Worm (Caenorhabditis elegans) whole organism, L1 larva: ENCODE data around the gene F55A11.6.
A peak's percentile ranks its signal among the peaks of the same experiment; 100 is the strongest.

ENCODE experiments used
- C04F5.9 ChIP-seq: sonication (generic microtip); optimal IDR thresholded peaks from 2 replicates; lab custom pipeline; 2016; ENCODE audit warnings: missing genetic modification characterization, missing compliant biosample characterization
- Y116A8C.19 ChIP-seq: sonication (generic microtip); optimal IDR thresholded peaks from 2 replicates; lab custom pipeline; 2016; ENCODE audit warnings: missing compliant biosample characterization, missing genetic modification characterization, borderline replicate concordance
- aha-1 ChIP-seq: fragments of 150-350 bp; optimal IDR thresholded peaks from 2 replicates; lab custom pipeline; 2014; ENCODE audit warnings: missing biosample characterization, missing genetic modification characterization
- alr-1 ChIP-seq: fragments of 200-800 bp; sonication (Bioruptor generic); optimal IDR thresholded peaks from 2 replicates; lab custom pipeline; 2018; ENCODE audit warnings: borderline replicate concordance, mild to moderate bottlenecking, missing genetic modification characterization, missing compliant biosample characterization
- aly-2 ChIP-seq: fragments of 150-350 bp; optimal IDR thresholded peaks from 2 replicates; lab custom pipeline; 2014; ENCODE audit warnings: missing biosample characterization, missing genetic modification characterization
- ama-1 ChIP-seq: fragments of 150-350 bp; optimal IDR thresholded peaks from 2 replicates; lab custom pipeline; 2014
- blmp-1 ChIP-seq: fragments of 150-350 bp; optimal IDR thresholded peaks from 2 replicates; lab custom pipeline; 2014; ENCODE audit warnings: missing biosample characterization, missing genetic modification characterization
- ceh-82 ChIP-seq, 3 experiments: fragments of 150-350 bp in 1 of 3; sonication (generic microtip) in 2 of 3; optimal IDR thresholded peaks; 2 replicates each; lab custom pipeline; 2014 to 2017; ENCODE audit warnings: missing biosample characterization in 3 of 3, missing genetic modification characterization in 3 of 3
- ceh-88 ChIP-seq: fragments of 200-800 bp; sonication (Bioruptor generic); IDR thresholded peaks from 2 replicates; pipeline ENCODE4 v1.3.6; 2022; ENCODE audit warnings: missing genetic modification characterization, missing compliant biosample characterization
- ces-1 ChIP-seq: fragments of 150-350 bp; optimal IDR thresholded peaks from 2 replicates; lab custom pipeline; 2014; ENCODE audit warnings: missing biosample characterization, missing genetic modification reagents, missing genetic modification characterization
- dsc-1 ChIP-seq: sonication (generic microtip); optimal IDR thresholded peaks from 2 replicates; lab custom pipeline; 2016; ENCODE audit warnings: mild to moderate bottlenecking, missing genetic modification characterization, missing compliant biosample characterization
- efl-1 ChIP-seq, 4 experiments: fragments of 150-350 bp; optimal IDR thresholded peaks in 3 of 4; peaks in 1 of 4; 1 replicate in 1 of 4; 2 replicates in 3 of 4; lab custom pipeline; 2014; ENCODE audit warnings: missing biosample characterization in 2 of 4, missing genetic modification characterization in 2 of 4, missing genetic modification reagents in 2 of 4
- egl-13 ChIP-seq: sonication (generic microtip); optimal IDR thresholded peaks from 2 replicates; lab custom pipeline; 2016; ENCODE audit warnings: missing genotype, missing genetic modification reagents, missing genetic modification characterization, missing compliant biosample characterization
- egl-27 ChIP-seq, 2 experiments: fragments of 150-350 bp in 1 of 2; sonication (generic microtip); optimal IDR thresholded peaks; 3 replicates each; lab custom pipeline; 2017 to 2018; ENCODE audit warnings: missing biosample characterization in 2 of 2, missing genetic modification characterization in 2 of 2, missing genetic modification reagents in 2 of 2
- elt-2 ChIP-seq: sonication (generic microtip); optimal IDR thresholded peaks from 2 replicates; lab custom pipeline; 2016; ENCODE audit warnings: missing genetic modification characterization, mild to moderate bottlenecking, inconsistent platforms, missing compliant biosample characterization, missing genetic modification reagents
- elt-3 ChIP-seq, 6 experiments: fragments of 150-350 bp in 1 of 6; sonication (generic microtip); optimal IDR thresholded peaks; 2 replicates each; lab custom pipeline; 2017 to 2018; ENCODE audit warnings: missing biosample characterization in 6 of 6, missing genetic modification characterization in 6 of 6, inconsistent platforms in 1 of 6
- fkh-10 ChIP-seq: sonication (generic microtip); optimal IDR thresholded peaks from 2 replicates; lab custom pipeline; 2017; ENCODE audit warnings: missing biosample characterization, missing genetic modification reagents, missing genetic modification characterization
- grh-1 ChIP-seq: fragments of 200-800 bp; sonication (Bioruptor generic); IDR thresholded peaks from 2 replicates; pipeline ENCODE4 v1.3.6; 2022; ENCODE audit warnings: missing genetic modification reagents, missing genetic modification characterization, missing compliant biosample characterization
- isw-1 ChIP-seq: fragments of 200-800 bp; sonication (Bioruptor generic); IDR thresholded peaks from 2 replicates; pipeline ENCODE4 v1.3.6; 2022; ENCODE audit warnings: missing genetic modification characterization, missing compliant biosample characterization
- lin-13 ChIP-seq: fragments of 150-350 bp; optimal IDR thresholded peaks from 2 replicates; lab custom pipeline; 2014; ENCODE audit warnings: missing biosample characterization, missing genetic modification reagents, missing genetic modification characterization
- lin-14 ChIP-seq: fragments of 200-800 bp; sonication (Bioruptor generic); optimal IDR thresholded peaks from 2 replicates; lab custom pipeline; 2018; ENCODE audit warnings: mild to moderate bottlenecking, missing genetic modification characterization, moderate library complexity, missing compliant biosample characterization
- lin-15B ChIP-seq: fragments of 150-350 bp; sonication (generic microtip); optimal IDR thresholded peaks from 3 replicates; lab custom pipeline; 2014; ENCODE audit warnings: missing biosample characterization, missing genetic modification characterization
- lin-35 ChIP-seq, 2 experiments: fragments of 150-350 bp; optimal IDR thresholded peaks; 2 replicates each; lab custom pipeline; 2014; ENCODE audit warnings: missing biosample characterization in 2 of 2, missing genetic modification characterization in 2 of 2, missing genetic modification reagents in 2 of 2
- lsy-2 ChIP-seq, 2 experiments: fragments of 150-350 bp; optimal IDR thresholded peaks; 2 replicates each; lab custom pipeline; 2014; ENCODE audit warnings: missing biosample characterization in 2 of 2, missing genetic modification characterization in 2 of 2
- mdl-1 ChIP-seq, 2 experiments: fragments of 150-350 bp; optimal IDR thresholded peaks; 2 replicates each; lab custom pipeline; 2014 to 2017; ENCODE audit warnings: missing biosample characterization in 2 of 2, missing genetic modification characterization in 2 of 2, inconsistent platforms in 1 of 2
- mef-2 ChIP-seq: fragments of 150-350 bp; optimal IDR thresholded peaks from 2 replicates; lab custom pipeline; 2014; ENCODE audit warnings: missing biosample characterization, missing genetic modification characterization
- mep-1 ChIP-seq: fragments of 150-350 bp; optimal IDR thresholded peaks from 2 replicates; lab custom pipeline; 2014; ENCODE audit warnings: missing biosample characterization, missing genetic modification characterization
- nhr-19 ChIP-seq: fragments of 200-800 bp; sonication (Bioruptor generic); conservative IDR thresholded peaks from 2 replicates; pipeline ENCODE4 v1.3.6; 2022; ENCODE audit warnings: missing genetic modification characterization, missing compliant biosample characterization
- nhr-20 ChIP-seq: sonication (generic microtip); optimal IDR thresholded peaks from 2 replicates; lab custom pipeline; 2016; ENCODE audit warnings: mild to moderate bottlenecking, missing genetic modification characterization, missing compliant biosample characterization
- nhr-237 ChIP-seq: fragments of 150-350 bp; optimal IDR thresholded peaks from 2 replicates; lab custom pipeline; 2014; ENCODE audit warnings: missing biosample characterization, missing genetic modification characterization
- nhr-47 ChIP-seq: sonication (generic microtip); optimal IDR thresholded peaks from 2 replicates; lab custom pipeline; 2016; ENCODE audit warnings: mild to moderate bottlenecking, missing genetic modification characterization, moderate library complexity, missing compliant biosample characterization
- nhr-71 ChIP-seq: sonication (generic microtip); optimal IDR thresholded peaks from 2 replicates; lab custom pipeline; 2016; ENCODE audit warnings: mild to moderate bottlenecking, missing genetic modification characterization, moderate library complexity, missing compliant biosample characterization
- nhr-76 ChIP-seq: sonication (generic microtip); optimal IDR thresholded peaks from 2 replicates; lab custom pipeline; 2017; ENCODE audit warnings: missing biosample characterization, missing genetic modification characterization
- nhr-77 ChIP-seq: fragments of 150-350 bp; optimal IDR thresholded peaks from 2 replicates; lab custom pipeline; 2014; ENCODE audit warnings: missing biosample characterization, missing genetic modification characterization
- nhr-85 ChIP-seq: sonication (generic microtip); peaks from one replicate; lab custom pipeline; 2016; ENCODE audit warnings: missing genetic modification characterization, inconsistent platforms, missing compliant biosample characterization
- nhr-90 ChIP-seq: sonication (generic microtip); optimal IDR thresholded peaks from 2 replicates; lab custom pipeline; 2016; ENCODE audit warnings: mild to moderate bottlenecking, missing genetic modification characterization, missing compliant biosample characterization; ENCODE audit not compliant: poor library complexity
- pag-3 ChIP-seq: sonication (generic microtip); optimal IDR thresholded peaks from 2 replicates; lab custom pipeline; 2017; ENCODE audit warnings: missing genetic modification characterization, mild to moderate bottlenecking, missing compliant biosample characterization, antibody characterized with exemption, borderline replicate concordance; ENCODE audit not compliant: insufficient read depth
- pax-3 ChIP-seq: fragments of 200-800 bp; sonication (Bioruptor generic); optimal IDR thresholded peaks from 2 replicates; lab custom pipeline; 2018; ENCODE audit warnings: mild to moderate bottlenecking, missing genetic modification characterization, moderate library complexity, missing compliant biosample characterization
- rnt-1 ChIP-seq: sonication (generic microtip); optimal IDR thresholded peaks from 2 replicates; lab custom pipeline; 2016; ENCODE audit warnings: mild to moderate bottlenecking, missing genetic modification characterization, moderate library complexity, missing compliant biosample characterization
- snu-23 ChIP-seq: sonication (generic microtip); optimal IDR thresholded peaks from 2 replicates; lab custom pipeline; 2016; ENCODE audit warnings: missing genetic modification characterization, missing compliant biosample characterization
- sox-4 ChIP-seq: sonication (generic microtip); optimal IDR thresholded peaks from 2 replicates; lab custom pipeline; 2016; ENCODE audit warnings: missing genetic modification characterization, missing compliant biosample characterization
- tlp-1 ChIP-seq: fragments of 150-350 bp; optimal IDR thresholded peaks from 2 replicates; lab custom pipeline; 2014; ENCODE audit warnings: missing biosample characterization, missing genetic modification characterization
- unc-30 ChIP-seq: sonication (generic microtip); optimal IDR thresholded peaks from 2 replicates; lab custom pipeline; 2017; ENCODE audit warnings: missing biosample characterization, missing genetic modification characterization
- zip-4 ChIP-seq: fragments of 200-800 bp; sonication (Bioruptor generic); optimal IDR thresholded peaks from 2 replicates; lab custom pipeline; 2018; ENCODE audit warnings: mild to moderate bottlenecking, missing genetic modification characterization, moderate library complexity, missing compliant biosample characterization

The F55A11.6 gene

DNA sequence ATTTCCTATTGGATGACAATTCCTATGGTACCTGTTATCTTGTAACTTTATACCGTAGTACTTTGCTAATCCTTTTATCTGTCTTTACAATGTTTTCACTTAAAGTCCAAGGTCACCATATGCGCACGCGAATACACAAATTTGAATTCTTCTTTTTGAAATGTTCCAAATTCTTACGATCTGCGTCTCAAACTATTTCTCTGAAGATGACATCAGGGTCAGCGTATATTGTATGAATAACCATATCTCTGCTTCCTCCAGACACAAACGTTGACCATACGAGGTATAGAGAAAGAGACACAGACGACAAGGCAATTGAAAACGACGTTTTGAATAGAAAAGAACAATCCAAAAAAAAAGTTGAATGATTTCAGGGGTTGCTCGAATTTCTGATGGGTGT, 2.7 kb upstream of the F55A11.6 start (continued):
- TF ChIP-seq blmp-1 (tag; lab: Kevin White, UChicago) (peak; percentile 54), nhr-237 (tag; lab: Kevin White, UChicago) (no peak), aha-1 (tag; lab: Kevin White, UChicago) (no peak), unc-30 (tag; lab: Kevin White, UChicago) (no peak), zip-4 (GFP tag; lab: Kevin White, UChicago) (no peak), lsy-2 (tag; optimal IDR thresholded peaks at IDR 0.05; lab: Kevin White, UChicago) (peak in 1 of 2 experiments; percentile 40), ces-1 (no peak), ama-1 (lab: Kevin White, UChicago) (no peak), elt-3 (tag; optimal IDR thresholded peaks at IDR 0.05; lab: Kevin White, UChicago) (peak in 1 of 6 experiments; percentile 13), mep-1 (peak; percentile 32), nhr-47 (tag; lab: Kevin White, UChicago) (no peak), fkh-10 (GFP tag; lab: Kevin White, UChicago) (no peak), egl-13 (tag; lab: Kevin White, UChicago) (no peak), tlp-1 (tag; lab: Kevin White, UChicago) (no peak)

DNA sequence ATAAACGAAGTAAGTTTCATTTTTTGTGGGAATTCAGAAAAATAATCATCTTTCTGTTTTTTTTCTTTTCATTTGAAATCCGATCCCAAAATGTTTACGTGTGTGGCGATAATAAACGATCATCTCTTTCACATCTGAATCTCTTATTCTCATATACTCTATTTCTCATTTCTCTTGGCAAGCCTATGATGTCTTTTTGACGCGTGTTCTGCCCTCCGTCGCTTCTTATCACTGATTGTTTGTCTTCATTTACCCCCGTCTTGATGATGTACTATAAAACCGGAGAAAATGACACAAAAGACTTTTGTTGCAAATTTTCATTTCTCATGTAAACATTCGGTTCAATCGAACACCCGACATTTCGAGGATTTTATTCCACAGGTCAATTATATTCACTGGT, 1.2 kb downstream of the F55A11.6 start:
- TF ChIP-seq Y116A8C.19 (tag; lab: Kevin White, UChicago) (no peak), sox-4 (tag; lab: Kevin White, UChicago) (no peak), lin-15B (tag; lab: Kevin White, UChicago) (no peak), rnt-1 (tag; lab: Kevin White, UChicago) (no peak), nhr-71 (tag; lab: Kevin White, UChicago) (peak; percentile 48), ama-1 (lab: Kevin White, UChicago) (no peak), dsc-1 (no peak), nhr-19 (GFP tag; lab: Robert Waterston, UW) (0 out of 2 replicates have a peak, but pooled peaks have one; percentile 12), grh-1 (GFP tag; lab: Robert Waterston, UW) (no peak), nhr-85 (tag; lab: Kevin White, UChicago) (peak; percentile 77), snu-23 (GFP tag; lab: Kevin White, UChicago) (peak; percentile 45), lsy-2 (tag; optimal IDR thresholded peaks at IDR 0.05; lab: Kevin White, UChicago) (peak in 1 of 2 experiments; percentile 37), lin-35 (GFP tag; optimal IDR thresholded peaks at IDR 0.05; lab: Kevin White, UChicago) (peak in 1 of 2 experiments; percentile 18), ceh-82 (tag; optimal IDR thresholded peaks at IDR 0.05; lab: Kevin White, UChicago) (no peak), mep-1 (peak; percentile 20), alr-1 (tag; lab: Kevin White, UChicago) (no peak), pag-3 (tag; lab: Kevin White, UChicago) (peak; percentile 92), aly-2 (tag; lab: Kevin White, UChicago) (no peak), elt-2 (tag; lab: Kevin White, UChicago) (no peak), blmp-1 (tag; lab: Kevin White, UChicago) (peak; percentile 69), nhr-20 (tag; lab: Kevin White, UChicago) (peak; percentile 54), mdl-1 (tag; optimal IDR thresholded peaks at IDR 0.05; lab: Kevin White, UChicago) (peak in 1 of 2 experiments; percentile 26), pax-3 (tag; lab: Kevin White, UChicago) (no peak), ceh-88 (no peak), elt-3 (tag; optimal IDR thresholded peaks at IDR 0.05; lab: Kevin White, UChicago) (peak in 5 of 6 experiments; percentile 5 to 57 (median 11)), nhr-77 (tag; lab: Kevin White, UChicago) (no peak), lin-14 (peak; percentile 81), C04F5.9 (no peak)

DNA sequence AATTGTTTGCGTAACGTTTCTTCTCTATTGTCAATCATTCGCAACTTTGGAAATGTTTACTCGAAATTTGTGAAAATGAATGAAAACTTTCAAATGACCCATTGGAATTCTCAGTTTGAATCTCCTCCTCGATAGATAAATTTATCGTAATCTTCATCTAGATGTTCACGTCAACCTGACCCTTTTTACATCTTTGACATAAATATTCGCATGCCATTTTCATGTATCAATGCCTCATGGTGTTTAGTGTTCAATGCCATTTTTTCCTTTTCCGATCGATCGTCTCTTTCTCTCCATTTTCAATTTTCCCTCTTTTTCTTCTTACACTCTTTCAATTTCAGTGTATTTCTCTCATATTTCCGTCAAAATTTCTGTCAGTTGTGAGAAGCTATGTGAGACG, 2.7 kb downstream of the F55A11.6 start:
- TF ChIP-seq fkh-10 (GFP tag; lab: Kevin White, UChicago) (no peak), efl-1 (optimal IDR thresholded peaks at IDR 0.05; lab: Kevin White, UChicago) (no peak), efl-1 (GFP tag; optimal IDR thresholded peaks at IDR 0.05 in 1 of 2; lab: Kevin White, UChicago) (peak in 1 of 2 experiments; percentile 62), lin-13 (GFP tag; lab: Kevin White, UChicago) (no peak), nhr-85 (tag; lab: Kevin White, UChicago) (peak; percentile 72), egl-27 (tag; optimal IDR thresholded peaks at IDR 0.05; lab: Kevin White, UChicago) (no peak), nhr-76 (tag; lab: Kevin White, UChicago) (no peak), isw-1 (GFP tag; lab: Robert Waterston, UW) (no peak), lin-14 (peak; percentile 32), mef-2 (tag; lab: Kevin White, UChicago) (no peak), snu-23 (GFP tag; lab: Kevin White, UChicago) (peak; percentile 25), nhr-90 (tag; lab: Kevin White, UChicago) (no peak), tlp-1 (tag; lab: Kevin White, UChicago) (no peak)
- TF ChIP-seq, all 84 proteins: peak for 4
